Fruit fly (Drosophila melanogaster): Measurements from ENCODE around the gene CG31301.
A peak's percentile ranks its signal among the peaks of the same experiment; 100 is the strongest.

The CG31301 gene

DNA sequence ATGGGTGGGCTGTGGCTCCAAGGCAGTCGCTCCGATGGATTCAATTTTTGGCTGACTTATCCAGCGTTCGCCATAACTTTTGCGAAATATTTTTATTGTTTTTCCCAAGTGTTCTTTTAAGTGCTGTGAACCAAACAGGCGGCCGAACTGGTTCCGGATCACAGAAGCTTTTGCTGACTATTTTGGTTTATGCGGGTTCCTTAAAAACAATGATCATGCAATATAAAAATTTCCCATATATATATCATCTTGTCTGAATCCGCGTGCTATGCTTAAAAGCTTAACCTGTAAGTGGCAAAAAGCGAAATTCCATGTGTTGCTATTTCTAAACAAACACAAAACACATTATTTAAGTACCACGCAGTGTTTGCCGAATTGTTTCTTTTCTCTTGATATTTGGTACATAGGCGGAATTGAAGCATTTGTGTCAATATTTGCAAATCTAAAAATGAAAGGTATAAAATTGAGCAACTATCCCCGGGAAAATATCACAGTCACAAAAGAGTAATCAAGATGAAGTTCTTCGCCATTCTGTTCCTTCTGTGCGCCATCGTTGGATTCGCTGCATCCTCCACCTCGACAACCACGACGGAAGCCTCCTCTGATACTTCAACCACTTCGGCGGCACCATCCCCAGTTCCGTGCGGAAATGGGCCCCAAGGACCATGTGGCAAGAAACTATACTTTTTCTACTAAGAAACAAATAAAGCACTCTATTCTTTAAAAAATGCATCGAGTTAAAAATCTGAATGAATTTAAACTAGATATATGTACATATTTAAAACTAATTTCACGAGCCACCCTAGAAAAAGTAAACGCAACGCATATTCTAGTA lies 25.9 kb upstream of the CG31301 start, which contains the start of the genes CG6276 and CG44040 (continued):
- no peak for TF ChIP-seq CG1529 (GFP tag; optimal IDR thresholded peaks at IDR 0.05)
- peak; percentile 17 for TF ChIP-seq CG31365 (tag; optimal IDR thresholded peaks at IDR 0.05)
- TF ChIP-seq ase (GFP tag; IDR thresholded peaks at IDR 0.05): peak; percentile 10; the same call in 1 of the 3 replicates
- peak; percentile 64 for TF ChIP-seq CG11504 (tag; optimal IDR thresholded peaks at IDR 0.05)
- TF ChIP-seq CG9609 (GFP tag; optimal IDR thresholded peaks at IDR 0.05): peak; percentile 32
- no peak for TF ChIP-seq CG17802 (tag; optimal IDR thresholded peaks at IDR 0.05)
- TF ChIP-seq cwo (GFP tag; optimal IDR thresholded peaks at IDR 0.05): peak; percentile 6
- TF ChIP-seq CG10431 (GFP tag; optimal IDR thresholded peaks at IDR 0.05): no peak
- TF ChIP-seq phol (tag; optimal IDR thresholded peaks at IDR 0.05): peak; percentile 42
- peak; percentile 48 for TF ChIP-seq bcd (GFP tag; optimal IDR thresholded peaks at IDR 0.05)
- peak; percentile 36 for TF ChIP-seq ATbp (GFP tag; optimal IDR thresholded peaks at IDR 0.05)
- TF ChIP-seq hb (GFP tag; IDR thresholded peaks at IDR 0.05; ENCODE audit: partially characterized antibody): no peak
- TF ChIP-seq ci (GFP tag; IDR thresholded peaks at IDR 0.05): peak; percentile 62; the same call in 2 of the 3 replicates
- peak; percentile 11 for TF ChIP-seq Usf (GFP tag; optimal IDR thresholded peaks at IDR 0.05)
- no peak for TF ChIP-seq C15 (GFP tag; IDR thresholded peaks at IDR 0.05)
- TF ChIP-seq CG6854 (GFP tag; optimal IDR thresholded peaks at IDR 0.05): no peak
- no peak for TF ChIP-seq maf-S (GFP tag; optimal IDR thresholded peaks at IDR 0.05)
- TF ChIP-seq tna (GFP tag; IDR thresholded peaks at IDR 0.05; ENCODE audit: partially characterized antibody): no peak
- peak; percentile 43 for TF ChIP-seq CG10209 (GFP tag; optimal IDR thresholded peaks at IDR 0.05)
- no peak for TF ChIP-seq mirr (GFP tag; optimal IDR thresholded peaks at IDR 0.05)
- TF ChIP-seq cad (GFP tag; optimal IDR thresholded peaks at IDR 0.05): no peak
- TF ChIP-seq chif (GFP tag; optimal IDR thresholded peaks at IDR 0.05): peak in 1 of 2 experiments; percentile 25
- TF ChIP-seq nau (GFP tag; optimal IDR thresholded peaks at IDR 0.05): no peak
- no peak for TF ChIP-seq CG5953 (GFP tag; IDR thresholded peaks at IDR 0.05)
- peak; percentile 25 for TF ChIP-seq CG4854 (GFP tag; optimal IDR thresholded peaks at IDR 0.05)
- no peak for TF ChIP-seq bbx (GFP tag; IDR thresholded peaks at IDR 0.05; ENCODE audit: partially characterized antibody)
- TF ChIP-seq CG17568 (GFP tag; optimal IDR thresholded peaks at IDR 0.05): no peak
- TF ChIP-seq gce (GFP tag; IDR thresholded peaks at IDR 0.05): no peak
- no peak for TF ChIP-seq salm (tag; optimal IDR thresholded peaks at IDR 0.05)
- peak; percentile 49 for TF ChIP-seq CG12391 (tag; optimal IDR thresholded peaks at IDR 0.05)
- TF ChIP-seq toy (GFP tag; IDR thresholded peaks at IDR 0.05): no peak
- TF ChIP-seq CG9727 (GFP tag; optimal IDR thresholded peaks at IDR 0.05): peak; percentile 51
- TF ChIP-seq org-1 (GFP tag; optimal IDR thresholded peaks at IDR 0.05): peak; percentile 13
- TF ChIP-seq unc-4 (GFP tag; IDR thresholded peaks at IDR 0.05; ENCODE audit: partially characterized antibody): no peak
- peak; percentile 40 for TF ChIP-seq CG7556 (GFP tag; optimal IDR thresholded peaks at IDR 0.05)
- TF ChIP-seq HmgZ (tag; optimal IDR thresholded peaks at IDR 0.05): peak; percentile 23
- TF ChIP-seq Fer2 (tag; optimal IDR thresholded peaks at IDR 0.05): peak; percentile 24
- peak; percentile 39 for TF ChIP-seq CG31441 (GFP tag; IDR thresholded peaks at IDR 0.05)
- TF ChIP-seq CG8290 (GFP tag; optimal IDR thresholded peaks at IDR 0.05): no peak
- TF ChIP-seq CG8290 (tag; optimal IDR thresholded peaks at IDR 0.05): peak; percentile 24 to 69
- no peak for TF ChIP-seq CG6175 (GFP tag; IDR thresholded peaks at IDR 0.05)
- TF ChIP-seq tin (GFP tag; optimal IDR thresholded peaks at IDR 0.05): no peak
- peak; percentile 22 for TF ChIP-seq D19A (tag; optimal IDR thresholded peaks at IDR 0.05)
- no peak for TF ChIP-seq Lim3 (GFP tag; IDR thresholded peaks at IDR 0.05)
- TF ChIP-seq CG3281 (GFP tag; optimal IDR thresholded peaks at IDR 0.05): peak; percentile 70
- TF ChIP-seq CG12071 (GFP tag; optimal IDR thresholded peaks at IDR 0.05): peak; percentile 21
- no peak for TF ChIP-seq croc (GFP tag; conservative IDR thresholded peaks at IDR 0.05)
- no peak for TF ChIP-seq CG12942 (GFP tag; optimal IDR thresholded peaks at IDR 0.05)
- TF ChIP-seq Dad (GFP tag; optimal IDR thresholded peaks at IDR 0.05): peak; percentile 60
